Worm (Caenorhabditis elegans) whole organism, L4/young adult: Measurements from ENCODE around the gene tsp-14.

Experiments used
- W03F9.2 ChIP-seq: fragments of 150-350 bp; optimal IDR thresholded peaks from 2 replicates; lab custom pipeline; 2014; ENCODE audit warnings: missing biosample characterization, missing genetic modification characterization
- dao-5 ChIP-seq: sonication (generic microtip); optimal IDR thresholded peaks from 2 replicates; lab custom pipeline; 2016; ENCODE audit warnings: missing genotype, missing genetic modification characterization, moderate library complexity, missing compliant biosample characterization
- him-1 ChIP-seq: sonication (generic microtip); optimal IDR thresholded peaks from 2 replicates; lab custom pipeline; 2016; ENCODE audit warnings: missing genotype, missing genetic modification reagents, missing genetic modification characterization, missing compliant biosample characterization

DNA sequence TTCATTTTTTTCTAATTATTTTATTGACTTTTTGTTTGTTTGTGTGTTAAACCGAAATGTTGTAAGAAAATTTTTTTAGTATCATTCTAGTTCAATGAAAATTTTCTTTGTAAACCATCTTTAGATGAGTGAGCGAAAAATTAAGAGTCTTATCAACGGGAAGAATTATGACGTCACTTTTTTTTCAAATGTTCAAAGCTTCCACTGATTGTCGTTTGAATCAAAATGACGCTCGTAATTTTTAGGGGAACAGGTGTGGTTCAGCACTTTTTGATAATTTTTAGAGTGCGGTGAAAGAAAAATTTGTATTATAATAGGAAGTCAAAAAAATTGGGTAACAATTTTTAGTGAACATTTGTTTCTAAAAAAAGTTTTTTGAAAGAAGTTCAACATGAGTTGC lies 55.2 kb downstream of the tsp-14 start:
- TF ChIP-seq him-1 (tag; lab: Kevin White, UChicago) (no peak), W03F9.2 (no peak), dao-5 (tag; lab: Kevin White, UChicago) (no peak)
